Fruit fly (Drosophila melanogaster): ENCODE results near the gene Nhe1.

DNA sequence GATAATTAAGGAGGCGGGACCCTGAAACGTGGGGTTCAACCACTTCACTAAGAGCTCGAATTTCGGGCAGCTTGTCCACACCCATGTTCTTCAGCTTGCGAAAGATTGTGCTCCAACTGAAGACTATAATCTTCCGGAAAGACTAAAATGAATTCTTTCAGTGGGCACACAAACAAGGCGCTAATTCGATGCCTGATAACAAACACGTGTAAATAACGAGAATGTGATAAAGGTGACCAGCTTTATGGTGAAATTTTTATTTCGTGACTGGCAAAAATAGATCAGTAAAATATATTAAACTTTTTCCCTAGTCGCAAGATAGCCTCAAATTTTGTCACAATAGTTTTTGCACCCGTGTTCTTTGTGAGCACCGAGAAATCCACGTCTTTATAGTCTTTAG is 34.3 kb upstream of the Nhe1 start, which contains the start of the genes CG31975 and ovm:
- TF ChIP-seq CG12071 (GFP tag; optimal IDR thresholded peaks at IDR 0.05): no peak
- no peak for TF ChIP-seq ac (GFP tag; optimal IDR thresholded peaks at IDR 0.05)
- TF ChIP-seq cad (GFP tag; optimal IDR thresholded peaks at IDR 0.05): no peak
- TF ChIP-seq Fer1 (GFP tag; optimal IDR thresholded peaks at IDR 0.05): no peak

Data from whole organism, embryonic.